Worm (Caenorhabditis elegans) whole organism, L2 larva: ENCODE data around the gene F13H6.5.

Source experiments
- ama-1 ChIP-seq: fragments of 150-350 bp; optimal IDR thresholded peaks from 2 replicates; lab custom pipeline; 2018; ENCODE audit warnings: inconsistent platforms
- fos-1 ChIP-seq: fragments of 150-350 bp; optimal IDR thresholded peaks from 2 replicates; lab custom pipeline; 2014; ENCODE audit warnings: missing biosample characterization, missing genetic modification characterization
- gmeb-1 ChIP-seq: fragments of 150-350 bp; optimal IDR thresholded peaks from 2 replicates; lab custom pipeline; 2014; ENCODE audit warnings: missing biosample characterization, missing genetic modification characterization
- lin-13 ChIP-seq: fragments of 150-350 bp; optimal IDR thresholded peaks from 2 replicates; lab custom pipeline; 2014; ENCODE audit warnings: missing biosample characterization, missing genetic modification reagents, missing genetic modification characterization
- nhr-23 ChIP-seq: fragments of 150-350 bp; optimal IDR thresholded peaks from 2 replicates; lab custom pipeline; 2014; ENCODE audit warnings: missing biosample characterization, missing genetic modification reagents, missing genetic modification characterization
- nhr-237 ChIP-seq: fragments of 150-350 bp; optimal IDR thresholded peaks from 2 replicates; lab custom pipeline; 2014; ENCODE audit warnings: missing biosample characterization, missing genetic modification characterization
- nhr-6 ChIP-seq: fragments of 150-350 bp; optimal IDR thresholded peaks from 2 replicates; lab custom pipeline; 2014; ENCODE audit warnings: missing biosample characterization, missing genetic modification characterization
- peb-1 ChIP-seq: fragments of 150-350 bp; optimal IDR thresholded peaks from 2 replicates; lab custom pipeline; 2014; ENCODE audit warnings: missing biosample characterization, missing genetic modification characterization
- sma-9 ChIP-seq, 2 experiments: fragments of 150-350 bp in 1 of 2; sonication (generic microtip) in 1 of 2; optimal IDR thresholded peaks; 2 replicates each; lab custom pipeline; 2014 to 2016; ENCODE audit warnings: missing genetic modification characterization in 2 of 2, mild to moderate bottlenecking in 1 of 2, missing biosample characterization in 1 of 2, missing compliant biosample characterization in 1 of 2, missing genetic modification reagents in 1 of 2, moderate library complexity in 1 of 2
- unc-62 ChIP-seq: fragments of 150-350 bp; optimal IDR thresholded peaks from 2 replicates; lab custom pipeline; 2014; ENCODE audit warnings: missing biosample characterization, missing genetic modification reagents, missing genetic modification characterization
- zag-1 ChIP-seq: fragments of 150-350 bp; optimal IDR thresholded peaks from 2 replicates; lab custom pipeline; 2014; ENCODE audit warnings: missing biosample characterization, missing genetic modification characterization
- ztf-11 ChIP-seq: sonication (generic microtip); optimal IDR thresholded peaks from 2 replicates; lab custom pipeline; 2017; ENCODE audit warnings: missing biosample characterization, missing genetic modification characterization

ce11 chrV:6328897-6329296, 45.8 kb downstream of the F13H6.5 start, which contains the start of gene T28C12.2:
- TF ChIP-seq lin-13 (GFP tag; lab: Kevin White, UChicago): no peak
- TF ChIP-seq nhr-6: no peak
- no peak for TF ChIP-seq nhr-237
- no peak for TF ChIP-seq unc-62 (GFP tag; lab: Kevin White, UChicago)
- TF ChIP-seq fos-1: no peak
- no peak for TF ChIP-seq sma-9 (GFP tag; optimal IDR thresholded peaks at IDR 0.05; lab: Kevin White, UChicago)
- no peak for TF ChIP-seq sma-9 (tag; optimal IDR thresholded peaks at IDR 0.05; lab: Kevin White, UChicago)
- no peak for TF ChIP-seq ztf-11 (tag; lab: Kevin White, UChicago)
- no peak for TF ChIP-seq nhr-23 (tag; lab: Kevin White, UChicago)
- TF ChIP-seq peb-1 (tag; lab: Kevin White, UChicago): no peak
- no peak for TF ChIP-seq ama-1 (lab: Kevin White, UChicago)
- TF ChIP-seq gmeb-1 (tag; lab: Kevin White, UChicago): no peak
- no peak for TF ChIP-seq zag-1 (tag; lab: Kevin White, UChicago)
